Fruit fly (Drosophila melanogaster) S2 (cell line): ENCODE data around the gene CG12170.

Experiments
- CG8478 ChIP-seq: fragments of >200 bp; optimal IDR thresholded peaks from 2 replicates; lab custom pipeline; 2018
- CTCF ChIP-seq, 2 experiments: fragments of >200 bp; optimal IDR thresholded peaks; 2 replicates each; lab custom pipeline; 2018

The CG12170 gene

DNA sequence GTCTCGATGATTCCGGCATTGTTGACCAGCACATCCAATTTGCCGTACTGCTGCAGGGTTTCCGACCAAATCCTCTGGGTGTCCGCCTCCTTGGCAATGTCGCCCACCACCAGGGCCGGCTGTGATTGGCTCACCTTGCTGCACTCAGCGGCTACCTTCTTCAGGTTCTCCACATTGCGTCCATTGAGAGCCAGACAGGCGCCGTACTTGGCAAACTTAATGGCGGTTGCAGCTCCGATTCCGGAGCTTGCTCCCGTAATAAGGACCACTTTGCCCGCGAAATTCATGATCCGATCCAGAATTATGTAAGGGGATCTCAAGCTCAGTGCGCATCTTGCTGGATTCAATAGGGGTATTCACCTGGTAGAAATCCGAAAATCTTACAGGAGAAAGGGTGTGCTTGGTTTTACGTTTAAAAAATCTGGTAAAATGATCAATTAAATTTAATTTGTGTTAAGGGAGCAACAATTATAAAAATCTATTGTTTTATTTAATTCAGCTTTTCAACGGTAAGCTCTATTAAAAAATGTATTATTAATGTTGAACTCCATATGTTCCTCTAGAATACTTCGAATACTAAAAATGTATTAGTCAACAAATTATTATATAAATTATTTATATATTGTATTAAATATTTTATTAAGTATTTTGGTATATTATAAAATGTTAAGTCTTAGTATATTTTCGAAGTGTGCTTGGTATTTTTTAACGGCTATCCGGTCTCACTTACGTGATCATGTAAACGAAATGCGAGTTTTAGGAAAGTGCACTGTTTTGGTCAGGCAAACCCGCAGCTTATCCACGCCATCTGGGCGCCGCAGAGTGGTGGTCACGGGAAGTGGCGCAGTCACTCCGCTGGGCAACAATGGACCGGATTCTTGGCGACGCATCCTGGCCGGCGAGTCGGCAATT is at the start of gene CG12170, which contains the start of gene CG31548:
TSS of gene CG12170 (plus strand) at position 716 of the 912 bp plus-strand sequence.
TSS of gene CG31548 (minus strand) at position 334 of the 912 bp plus-strand sequence.
- no peak for TF ChIP-seq CG8478 (lab: Kevin White, UChicago)
- no peak for TF ChIP-seq CTCF (optimal IDR thresholded peaks at IDR 0.05; lab: Kevin White, UChicago)

DNA sequence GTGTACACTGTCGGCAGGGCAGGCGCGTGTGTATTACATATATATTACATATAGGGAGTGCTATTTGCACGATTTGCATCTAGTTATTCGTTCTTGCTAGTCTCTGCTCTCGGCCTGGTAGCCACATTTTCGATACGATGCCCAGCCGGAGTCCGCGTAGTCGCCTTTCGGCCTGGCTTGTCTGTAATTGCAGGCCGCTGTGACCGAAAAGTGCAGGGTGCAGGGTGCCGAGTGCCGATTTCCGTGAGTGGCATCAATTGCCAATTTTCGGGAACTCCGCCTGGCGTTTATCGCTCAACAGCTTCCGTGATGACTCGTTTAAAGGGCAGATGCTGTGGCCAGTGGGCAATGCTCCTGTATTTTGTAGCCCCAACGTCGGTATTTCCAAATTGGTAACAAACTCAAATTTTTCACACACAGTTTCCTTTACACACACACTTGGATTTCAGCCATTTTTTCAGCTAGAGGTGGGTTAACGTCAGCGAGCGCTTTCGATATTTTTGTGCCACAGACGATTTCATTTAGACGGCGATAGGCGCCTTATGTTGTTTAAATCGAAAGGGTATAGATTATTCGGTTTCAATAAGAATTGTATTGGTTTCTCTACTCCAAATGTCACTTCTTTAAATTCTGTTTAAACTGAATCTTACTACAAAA is 49.0 kb upstream of the CG12170 start, which contains the start of gene CG2926:
TSS of gene CG2926 (minus strand) at position 518 of the 657 bp plus-strand sequence.
- TF ChIP-seq CTCF (optimal IDR thresholded peaks at IDR 0.05; lab: Kevin White, UChicago), result peak in 1 of 2 experiments; percentile 20
- TF ChIP-seq CG8478 (lab: Kevin White, UChicago), result no peak

DNA sequence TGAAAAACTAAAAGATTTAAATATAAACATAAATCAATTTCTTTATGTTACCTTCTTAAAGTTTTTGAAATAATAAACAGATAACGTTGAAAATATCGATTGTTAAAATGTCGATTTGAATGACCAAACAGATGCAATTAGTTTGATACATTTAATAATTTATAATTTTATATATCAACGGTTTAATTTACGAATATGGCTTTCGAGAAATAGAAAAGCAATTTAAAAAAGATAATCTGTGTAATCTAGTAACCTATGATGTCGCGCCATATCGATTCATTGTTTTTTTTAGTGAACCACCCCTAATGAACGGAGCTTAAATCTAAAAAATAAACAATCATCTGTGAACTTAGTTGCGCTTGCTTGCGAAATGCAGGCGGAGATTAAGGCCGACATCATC is 48.5 kb upstream of the CG12170 start, which contains the start of gene PolZ2:
TSS of gene PolZ2 (plus strand) at position 301 of the 400 bp plus-strand sequence.
- no peak for TF ChIP-seq CG8478 (lab: Kevin White, UChicago)
- no peak for TF ChIP-seq CTCF (optimal IDR thresholded peaks at IDR 0.05; lab: Kevin White, UChicago)

DNA sequence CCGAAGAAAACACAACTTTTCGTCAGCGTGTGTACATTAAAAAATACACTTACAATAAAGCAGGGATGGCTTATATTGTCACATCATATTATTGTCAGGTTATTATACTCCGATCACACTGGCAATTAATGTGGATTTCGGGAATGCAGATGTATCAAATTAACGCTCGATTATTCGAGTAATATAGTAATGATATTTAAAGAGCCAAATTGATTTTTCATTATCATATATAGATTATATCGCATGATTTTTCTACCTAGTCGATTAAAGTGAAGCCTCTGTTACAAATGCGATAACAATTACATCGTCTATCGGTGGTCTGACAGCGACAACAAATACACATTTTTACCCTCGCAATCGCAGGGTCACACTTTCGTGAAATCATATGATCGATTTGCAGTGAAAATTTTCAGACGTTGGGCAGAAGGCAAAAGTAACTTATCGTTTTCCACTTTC is 45.6 kb upstream of the CG12170 start, which contains the start of the genes noi and Vha26:
TSS of gene noi (minus strand) at position 62 of the 456 bp plus-strand sequence.
TSS of gene Vha26 (plus strand) at position 366 of the 456 bp plus-strand sequence.
- TF ChIP-seq CG8478 (lab: Kevin White, UChicago) (no peak), CTCF (optimal IDR thresholded peaks at IDR 0.05; lab: Kevin White, UChicago) (no peak)

DNA sequence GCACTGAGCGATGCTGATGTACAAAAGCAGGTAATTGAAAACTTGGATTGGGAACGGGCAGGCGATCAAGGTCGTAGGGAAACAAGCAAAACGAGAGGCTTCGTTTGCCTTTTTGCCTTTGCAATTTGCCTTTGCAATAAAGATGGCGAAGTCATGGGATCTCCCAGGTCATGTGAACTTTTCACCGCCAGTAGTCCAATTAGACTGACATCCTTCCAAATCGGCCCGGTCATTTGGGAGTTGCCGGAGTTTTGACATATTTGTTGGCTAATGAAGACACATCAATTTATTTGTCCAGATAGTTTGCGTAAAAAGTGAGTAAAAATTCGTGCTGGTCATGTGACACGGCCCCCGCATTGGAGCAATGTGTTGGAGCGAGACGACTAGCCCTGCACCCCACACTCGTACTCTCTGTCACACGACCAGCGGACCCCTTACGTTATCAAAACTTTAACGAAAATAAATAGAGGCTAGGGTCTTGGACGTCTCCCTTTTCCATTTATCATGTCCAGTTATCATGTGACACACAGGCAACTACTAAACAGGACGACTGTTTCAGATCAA is 44.9 kb upstream of the CG12170 start:
- TF ChIP-seq CG8478 (lab: Kevin White, UChicago) (no peak), CTCF (optimal IDR thresholded peaks at IDR 0.05; lab: Kevin White, UChicago) (no peak)

DNA sequence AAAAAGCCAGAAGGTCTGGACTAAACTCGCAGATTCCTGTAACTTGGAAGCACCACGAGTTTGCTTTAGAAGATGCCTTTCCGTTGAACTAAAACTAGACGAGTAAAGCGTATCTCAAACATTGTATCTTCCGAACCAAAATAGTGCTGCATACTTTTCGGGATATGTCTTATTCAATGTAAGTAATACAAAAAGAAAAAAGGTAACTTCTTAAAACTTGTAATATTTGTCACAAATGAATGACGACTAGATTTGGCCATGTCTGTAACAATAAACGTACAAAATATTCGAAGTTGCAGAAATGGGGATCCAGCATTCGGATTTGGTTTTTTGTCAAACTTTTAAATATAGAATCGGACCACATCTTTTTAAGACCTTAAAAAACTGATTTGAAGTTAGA is 42.2 kb upstream of the CG12170 start:
- no peak for TF ChIP-seq CG8478 (lab: Kevin White, UChicago)
- TF ChIP-seq CTCF (optimal IDR thresholded peaks at IDR 0.05; lab: Kevin White, UChicago), result no peak

DNA sequence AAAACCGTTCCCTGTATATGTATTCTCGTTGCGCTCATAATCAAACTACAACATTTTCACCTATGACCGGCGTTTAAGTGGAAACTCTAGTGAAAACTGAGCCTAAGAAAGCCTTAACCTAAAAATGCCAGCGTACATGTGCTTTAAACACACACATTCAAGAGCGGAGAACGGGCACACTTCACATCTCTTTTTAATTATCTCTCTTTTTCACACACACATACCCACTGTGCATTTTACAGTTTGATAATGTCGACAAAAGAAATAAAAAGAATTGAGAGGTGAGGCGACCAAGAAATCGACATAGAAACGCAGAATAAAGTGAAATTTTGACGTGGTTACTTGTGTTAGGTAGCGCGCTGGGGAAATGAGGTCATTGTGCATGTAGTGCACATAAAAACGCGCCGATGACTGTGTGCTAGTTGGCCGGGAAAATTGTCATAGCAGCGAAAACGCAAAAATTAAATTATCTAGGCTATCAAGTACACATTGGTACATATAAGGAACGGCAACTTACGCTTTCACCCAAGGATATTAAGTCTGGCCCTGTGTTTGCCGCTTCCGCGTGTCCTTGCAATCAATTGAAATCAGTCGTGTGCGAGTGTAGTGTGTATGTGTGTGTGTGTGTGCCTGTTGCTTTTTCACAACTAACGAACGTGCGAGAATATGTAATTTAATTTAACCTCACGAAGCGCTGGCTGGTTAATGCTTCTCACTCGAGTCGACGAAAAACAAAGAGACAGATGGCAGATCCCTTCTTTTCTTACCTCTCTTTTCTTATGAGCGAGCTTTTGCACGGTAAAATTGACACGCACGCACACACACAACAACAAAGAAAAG is 37.3 kb upstream of the CG12170 start:
- TF ChIP-seq CG8478 (lab: Kevin White, UChicago), result no peak
- TF ChIP-seq CTCF (optimal IDR thresholded peaks at IDR 0.05; lab: Kevin White, UChicago), result no peak

DNA sequence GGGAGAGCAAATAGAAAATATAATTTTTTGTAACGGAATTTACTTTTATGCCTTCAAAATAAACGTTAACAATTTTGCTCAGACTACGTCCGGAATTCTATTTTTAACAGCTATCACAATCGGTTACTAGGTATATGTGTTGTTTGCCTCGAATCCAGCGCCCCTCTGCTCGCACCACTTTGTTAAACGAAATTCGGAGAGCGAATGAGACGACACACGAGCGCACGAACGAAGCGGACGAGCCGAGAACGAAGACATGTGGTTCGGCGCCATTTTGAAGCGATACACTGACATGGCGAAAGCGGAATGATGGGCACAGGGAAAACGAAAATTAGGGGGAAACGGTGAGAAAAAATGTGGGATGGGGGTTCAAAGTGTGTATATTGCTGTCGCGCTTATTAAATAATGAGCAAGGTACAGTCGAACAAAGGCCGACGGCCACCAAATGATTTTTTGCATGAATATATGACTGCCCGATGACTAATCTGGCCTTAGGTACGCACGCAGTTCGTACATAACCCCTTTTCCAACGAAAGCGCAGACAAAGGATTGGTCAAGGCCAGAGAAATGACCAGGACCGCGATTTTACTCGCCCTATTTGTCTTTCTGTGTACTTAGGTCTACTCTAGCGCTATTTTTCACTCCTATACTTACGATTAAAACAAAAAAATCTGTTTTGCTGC is 36.5 kb upstream of the CG12170 start:
- no peak for TF ChIP-seq CTCF (optimal IDR thresholded peaks at IDR 0.05; lab: Kevin White, UChicago)
- no peak for TF ChIP-seq CG8478 (lab: Kevin White, UChicago)

DNA sequence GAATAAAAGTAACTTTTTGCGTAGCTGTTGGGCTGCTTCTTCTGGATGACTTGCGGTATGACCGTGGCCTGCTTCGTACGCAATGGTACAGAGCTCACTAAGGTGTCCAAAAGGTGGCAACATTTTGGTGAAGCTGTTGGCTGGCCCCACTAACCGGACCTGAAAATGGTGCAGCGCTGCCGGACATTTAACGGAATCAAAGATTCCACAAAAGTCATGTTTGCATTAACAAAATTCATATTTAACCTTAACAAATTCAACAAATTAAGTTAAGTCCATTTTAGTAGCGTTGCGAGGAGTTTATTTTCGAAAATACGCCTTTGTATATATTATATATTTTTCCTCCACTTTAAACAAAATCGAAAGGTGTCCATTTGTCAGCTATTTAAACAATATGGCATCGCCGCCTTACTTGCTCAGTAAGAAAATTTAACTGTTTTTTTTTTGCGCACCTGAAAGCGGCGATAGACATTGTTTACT is 36.0 kb upstream of the CG12170 start, which contains the start of the genes kra and SecS:
TSS of gene kra (minus strand) at position 93 of the 480 bp plus-strand sequence.
TSS of gene SecS (plus strand) at position 390 of the 480 bp plus-strand sequence.
- TF ChIP-seq CG8478 (lab: Kevin White, UChicago) (no peak), CTCF (optimal IDR thresholded peaks at IDR 0.05; lab: Kevin White, UChicago) (peak; percentile 23 to 48)

DNA sequence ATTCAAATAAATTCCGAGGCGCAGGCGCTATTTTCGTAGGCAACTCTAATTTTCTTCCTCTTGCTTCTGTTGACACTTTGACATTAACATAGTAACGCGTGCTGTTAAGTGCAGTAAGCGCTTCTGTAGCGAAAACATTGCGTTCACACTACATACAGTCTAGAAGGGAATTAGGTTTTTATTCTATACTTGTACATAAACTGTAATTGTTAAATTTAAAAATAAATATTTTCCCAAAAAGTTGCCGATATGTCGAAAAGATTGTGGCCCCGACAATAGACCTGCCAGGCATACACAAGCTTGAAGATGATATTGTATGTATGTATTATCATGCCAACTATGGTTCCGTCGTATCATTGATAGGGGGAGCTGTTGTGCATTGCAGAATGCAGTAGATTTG is 30.6 kb upstream of the CG12170 start, which contains the start of gene asl:
TSS of gene asl (minus strand) at position 67 of the 400 bp plus-strand sequence.
- peak; percentile 84 to 87 for TF ChIP-seq CTCF (optimal IDR thresholded peaks at IDR 0.05; lab: Kevin White, UChicago)
- TF ChIP-seq CG8478 (lab: Kevin White, UChicago), result no peak

DNA sequence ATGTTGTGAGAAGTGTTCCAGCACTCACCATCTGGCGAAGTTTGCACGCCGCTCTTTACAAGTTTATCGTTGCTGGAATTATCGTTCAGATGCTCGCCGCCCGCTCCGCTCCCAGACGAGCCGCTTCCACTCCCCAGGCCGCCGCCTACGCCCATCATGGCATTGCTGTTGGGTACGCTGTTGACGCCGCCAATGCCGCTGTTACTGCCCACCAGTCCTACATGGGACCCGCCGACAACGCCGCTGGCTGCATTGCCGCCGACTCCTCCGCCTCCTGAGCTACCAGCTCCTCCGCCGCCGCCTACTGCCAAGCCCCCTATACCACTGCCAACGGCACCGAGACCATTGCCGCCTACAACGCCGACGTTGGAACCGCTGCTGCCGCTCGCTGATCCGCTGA is 28.6 kb upstream of the CG12170 start:
- TF ChIP-seq CG8478 (lab: Kevin White, UChicago), result no peak
- TF ChIP-seq CTCF (optimal IDR thresholded peaks at IDR 0.05; lab: Kevin White, UChicago), result no peak

DNA sequence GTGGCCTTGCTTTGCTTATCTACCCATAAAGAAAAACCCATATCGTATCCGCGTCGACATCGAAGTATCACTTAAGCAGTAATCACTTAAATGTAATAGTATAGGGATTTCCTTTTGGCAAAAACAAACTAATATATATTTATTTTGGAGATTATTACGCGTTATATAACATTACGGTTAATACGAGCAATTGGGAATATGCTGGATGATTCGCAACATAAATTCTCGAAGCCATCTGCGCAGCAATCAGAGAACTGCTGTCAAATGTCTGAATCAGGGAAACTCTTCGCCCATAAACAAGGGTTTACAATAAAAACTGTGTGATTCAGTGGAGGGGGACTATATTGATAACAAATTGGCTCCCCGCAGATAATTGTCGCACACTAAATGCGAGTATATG is 26.4 kb upstream of the CG12170 start:
- no peak for TF ChIP-seq CTCF (optimal IDR thresholded peaks at IDR 0.05; lab: Kevin White, UChicago)
- TF ChIP-seq CG8478 (lab: Kevin White, UChicago), result no peak
